Fruit fly (Drosophila melanogaster): Measurements from ENCODE around the gene CG9072.

Gene CG9072

DNA sequence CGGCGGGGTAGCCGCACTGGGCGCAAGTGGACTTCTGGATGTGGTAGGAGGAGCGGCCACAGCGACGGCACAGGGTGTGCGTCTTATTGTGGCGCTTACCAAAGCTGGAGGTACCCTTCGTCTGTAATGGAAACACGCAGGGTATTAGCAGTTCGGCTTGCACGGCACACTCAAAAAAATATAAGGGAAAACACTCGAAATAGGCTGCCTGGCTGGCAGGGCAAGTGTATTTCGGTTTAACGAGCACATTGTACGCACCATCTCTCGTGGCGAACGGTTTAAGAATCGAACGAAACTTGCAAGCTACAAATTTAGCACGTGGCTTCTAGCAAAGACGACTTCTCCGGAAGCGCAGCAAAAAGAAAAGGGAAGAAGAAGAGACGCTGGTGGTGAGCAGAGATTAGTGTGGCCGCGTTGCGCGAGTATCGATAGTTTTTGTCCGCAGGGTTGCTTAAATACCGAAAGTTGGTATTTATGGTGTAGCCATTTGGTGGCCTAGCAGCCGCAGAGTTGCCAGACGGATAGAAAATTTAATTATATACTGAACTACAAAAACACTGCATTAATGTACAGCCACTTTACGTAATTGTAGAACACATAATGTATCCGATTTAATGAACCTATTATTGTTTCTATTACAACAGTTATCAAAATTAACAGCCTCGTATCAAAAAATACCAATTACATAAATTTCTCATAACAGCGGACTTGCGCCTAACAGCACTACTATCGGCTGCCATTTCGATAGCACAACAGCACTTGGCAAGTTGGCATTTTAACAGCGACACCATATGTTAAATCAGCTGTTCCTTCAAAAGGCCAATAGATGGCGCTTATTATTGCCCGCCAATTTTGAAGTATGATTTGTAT, 43.4 kb upstream of the CG9072 start, which contains the start of gene RpL37-1 (continued):
- TF ChIP-seq CG12219 (GFP tag; optimal IDR thresholded peaks at IDR 0.05) (peak; percentile 17), Lim3 (GFP tag; IDR thresholded peaks at IDR 0.05) (no peak), pfk (GFP tag; optimal IDR thresholded peaks at IDR 0.05) (peak; percentile 42), p53 (GFP tag; optimal IDR thresholded peaks at IDR 0.05) (peak; percentile 56), pum (GFP tag; optimal IDR thresholded peaks at IDR 0.05) (peak; percentile 52), cato (GFP tag; optimal IDR thresholded peaks at IDR 0.05; ENCODE audit: borderline replicate concordance) (peak; percentile 5), knrl (GFP tag; IDR thresholded peaks at IDR 0.05; ENCODE audit: partially characterized antibody) (peak; percentile 77), CG4820 (GFP tag; optimal IDR thresholded peaks at IDR 0.05) (no peak), phol (tag; optimal IDR thresholded peaks at IDR 0.05) (peak; percentile 76), TFAM (GFP tag; optimal IDR thresholded peaks at IDR 0.05) (no peak), CG11093 (GFP tag; IDR thresholded peaks at IDR 0.05) (no peak), Trl (optimal IDR thresholded peaks at IDR 0.05) (no peak), Trl (GFP tag; optimal IDR thresholded peaks at IDR 0.05) (peak; percentile 76), twi (tag; optimal IDR thresholded peaks at IDR 0.05) (peak; percentile 33), nau (GFP tag; optimal IDR thresholded peaks at IDR 0.05) (peak; percentile 59), crc (GFP tag; optimal IDR thresholded peaks at IDR 0.05) (peak; percentile 39), CG5953 (GFP tag; IDR thresholded peaks at IDR 0.05) (no peak), CG4282 (GFP tag; optimal IDR thresholded peaks at IDR 0.05) (peak; percentile 48), Optix (GFP tag; IDR thresholded peaks at IDR 0.05) (peak; percentile 71; the same call in 2 of the 3 replicates), pita (GFP tag; optimal IDR thresholded peaks at IDR 0.05) (no peak), zfh2 (GFP tag; optimal IDR thresholded peaks at IDR 0.05) (peak; percentile 65), Bteb2 (GFP tag; optimal IDR thresholded peaks at IDR 0.05) (no peak), fd64A (GFP tag; optimal IDR thresholded peaks at IDR 0.05) (peak; percentile 20), CG10366 (GFP tag; IDR thresholded peaks at IDR 0.05) (peak; percentile 55), CG14860 (GFP tag; IDR thresholded peaks at IDR 0.05; ENCODE audit: partially characterized antibody) (peak; percentile 49; the same call in 1 of the 3 replicates), CG7271 (tag; optimal IDR thresholded peaks at IDR 0.05) (peak; percentile 40), CG10959 (GFP tag; IDR thresholded peaks at IDR 0.05) (peak; percentile 36), trem (tag; optimal IDR thresholded peaks at IDR 0.05) (peak; percentile 68), HHEX (GFP tag; optimal IDR thresholded peaks at IDR 0.05) (peak; percentile 64), YL-1 (GFP tag; optimal IDR thresholded peaks at IDR 0.05) (peak; percentile 94), CG10654 (GFP tag; optimal IDR thresholded peaks at IDR 0.05) (peak; percentile 53), CG7963 (GFP tag; IDR thresholded peaks at IDR 0.05; ENCODE audit: partially characterized antibody) (peak; percentile 16; the same call in 2 of the 3 replicates), CG6765 (GFP tag; optimal IDR thresholded peaks at IDR 0.05) (peak; percentile 71), row (GFP tag; IDR thresholded peaks at IDR 0.05) (peak; percentile 59), CG2129 (GFP tag; IDR thresholded peaks at IDR 0.05; ENCODE audit: partially characterized antibody) (peak; percentile 60), NK7.1 (GFP tag; optimal IDR thresholded peaks at IDR 0.05) (no peak), CG13123 (GFP tag; optimal IDR thresholded peaks at IDR 0.05) (peak; percentile 41), salm (tag; optimal IDR thresholded peaks at IDR 0.05) (peak; percentile 54), pnt (GFP tag; optimal IDR thresholded peaks at IDR 0.05) (peak; percentile 25), odd (GFP tag; optimal IDR thresholded peaks at IDR 0.05) (peak; percentile 68), lmd (GFP tag; IDR thresholded peaks at IDR 0.05) (peak; percentile 28; the same call in 1 of the 2 replicates), CG13424 (tag; optimal IDR thresholded peaks at IDR 0.05) (peak; percentile 34), Hr3 (GFP tag; optimal IDR thresholded peaks at IDR 0.05) (no peak), CG12071 (GFP tag; optimal IDR thresholded peaks at IDR 0.05) (peak; percentile 68), Blimp-1 (GFP tag; optimal IDR thresholded peaks at IDR 0.05) (peak; percentile 45), E2f1 (GFP tag; IDR thresholded peaks at IDR 0.05) (peak; percentile 54), cwo (GFP tag; optimal IDR thresholded peaks at IDR 0.05) (peak; percentile 1), unc-4 (GFP tag; IDR thresholded peaks at IDR 0.05; ENCODE audit: partially characterized antibody) (peak; percentile 69)

Data from whole organism, embryonic.